Fruit fly (Drosophila melanogaster) whole organism, embryonic: ENCODE measurements around the gene Bacc.

ENCODE experiments used
- Atf6 ChIP-seq: fragments of 200-800 bp; sonication (Bioruptor generic); IDR thresholded peaks from 2 replicates; pipeline ENCODE4 v1.3.6; 2022; ENCODE audit warnings: missing biosample characterization, missing genetic modification characterization
- B-H1 ChIP-seq: fragments of 200-800 bp; sonication (Bioruptor generic); IDR thresholded peaks from 3 replicates; pipeline ENCODE4 v1.3.6; 2022; ENCODE audit warnings: missing biosample characterization, missing genetic modification characterization
- CG10267 ChIP-seq: fragments of 200-800 bp; sonication (Bioruptor generic); optimal IDR thresholded peaks from 2 replicates; lab custom pipeline; 2018; ENCODE audit warnings: missing biosample characterization, mild to moderate bottlenecking, missing genetic modification characterization, moderate library complexity
- CG12219 ChIP-seq: fragments of 200-800 bp; sonication (Bioruptor generic); optimal IDR thresholded peaks from 3 replicates; lab custom pipeline; 2018; ENCODE audit warnings: missing biosample characterization, mild to moderate bottlenecking, missing genetic modification characterization
- CG12942 ChIP-seq: fragments of 200-800 bp; sonication (Bioruptor generic); optimal IDR thresholded peaks from 3 replicates; lab custom pipeline; 2016; ENCODE audit warnings: missing biosample characterization, missing genetic modification characterization
- CG13424 ChIP-seq: fragments of 200-800 bp; sonication (Bioruptor generic); optimal IDR thresholded peaks from 2 replicates; lab custom pipeline; 2019; ENCODE audit warnings: missing biosample characterization, mild to moderate bottlenecking, missing genetic modification characterization, moderate library complexity
- CG13624 ChIP-seq: fragments of 200-800 bp; sonication (Bioruptor generic); optimal IDR thresholded peaks from 2 replicates; lab custom pipeline; 2016; ENCODE audit warnings: missing biosample characterization, missing genetic modification characterization
- CG13894 ChIP-seq: fragments of 200-800 bp; sonication (Bioruptor generic); optimal IDR thresholded peaks from 3 replicates; lab custom pipeline; 2018; ENCODE audit warnings: missing biosample characterization, mild to moderate bottlenecking, missing genetic modification characterization, moderate library complexity
- CG15514 ChIP-seq: fragments of 200-800 bp; sonication (Bioruptor generic); optimal IDR thresholded peaks from 3 replicates; lab custom pipeline; 2017; ENCODE audit warnings: missing biosample characterization, missing genetic modification characterization, mild to moderate bottlenecking, moderate library complexity, missing genetic modification reagents
- CG1792 ChIP-seq: fragments of 200-800 bp; sonication (Bioruptor generic); optimal IDR thresholded peaks from 2 replicates; lab custom pipeline; 2016; ENCODE audit warnings: missing biosample characterization, missing genetic modification characterization
- CG18476 ChIP-seq: fragments of 200-800 bp; sonication (Bioruptor generic); optimal IDR thresholded peaks from 2 replicates; lab custom pipeline; 2016; ENCODE audit warnings: missing biosample characterization, mild to moderate bottlenecking, missing genetic modification characterization
- CG2199 ChIP-seq: fragments of 200-800 bp; sonication (Bioruptor generic); IDR thresholded peaks from 3 replicates; pipeline ENCODE4 v1.3.6; 2022; ENCODE audit warnings: missing biosample characterization, missing genetic modification characterization
- CG30403 ChIP-seq: fragments of 200-800 bp; sonication (Bioruptor generic); optimal IDR thresholded peaks from 3 replicates; lab custom pipeline; 2016; ENCODE audit warnings: missing biosample characterization, missing genetic modification characterization
- CG32767 ChIP-seq: fragments of 200-800 bp; sonication (Bioruptor generic); IDR thresholded peaks from 2 replicates; pipeline ENCODE4 v1.3.6; 2022; ENCODE audit warnings: missing biosample characterization, missing genetic modification characterization
- CG4707 ChIP-seq: fragments of 200-800 bp; sonication (Bioruptor generic); optimal IDR thresholded peaks from 2 replicates; lab custom pipeline; 2018; ENCODE audit warnings: missing biosample characterization, mild to moderate bottlenecking, missing genetic modification characterization, moderate library complexity
- CG6689 ChIP-seq: fragments of 200-800 bp; sonication (Bioruptor generic); IDR thresholded peaks from 2 replicates; pipeline ENCODE4 v1.3.6; 2022; ENCODE audit warnings: missing biosample characterization, missing genetic modification characterization
- CG6791 ChIP-seq: fragments of 200-800 bp; sonication (Bioruptor generic); IDR thresholded peaks from 3 replicates; pipeline ENCODE4 v1.3.6; 2022; ENCODE audit warnings: missing biosample characterization, missing genetic modification characterization; ENCODE audit not compliant: partially characterized antibody
- CG8944 ChIP-seq: fragments of 200-800 bp; sonication (Bioruptor generic); optimal IDR thresholded peaks from 3 replicates; lab custom pipeline; 2016; ENCODE audit warnings: missing biosample characterization, missing genetic modification characterization
- CG9876 ChIP-seq: fragments of 200-800 bp; sonication (Bioruptor generic); optimal IDR thresholded peaks from 2 replicates; lab custom pipeline; 2016; ENCODE audit warnings: missing biosample characterization, missing genetic modification characterization
- CrebB ChIP-seq: fragments of 200-800 bp; sonication (Bioruptor generic); optimal IDR thresholded peaks from 3 replicates; lab custom pipeline; 2018; ENCODE audit warnings: missing biosample characterization, mild to moderate bottlenecking, missing genetic modification characterization
- D19A ChIP-seq: fragments of 200-800 bp; optimal IDR thresholded peaks from 3 replicates; lab custom pipeline; 2019; ENCODE audit warnings: missing biosample characterization, mild to moderate bottlenecking, missing genetic modification characterization, moderate library complexity
- D19B ChIP-seq: fragments of 200-800 bp; sonication (Bioruptor generic); optimal IDR thresholded peaks from 2 replicates; lab custom pipeline; 2017; ENCODE audit warnings: missing biosample characterization, mild to moderate bottlenecking, missing genetic modification characterization
- Dll ChIP-seq: fragments of 200-800 bp; sonication (Bioruptor generic); IDR thresholded peaks from 4 replicates; pipeline ENCODE4 v1.3.6; 2022; ENCODE audit warnings: missing biosample characterization, missing genetic modification characterization; ENCODE audit not compliant: partially characterized antibody
- E2f2 ChIP-seq: fragments of 200-800 bp; sonication (Bioruptor generic); IDR thresholded peaks from 2 replicates; pipeline ENCODE4 v1.3.6; 2022; ENCODE audit warnings: missing biosample characterization, missing genetic modification characterization
- Ets65A ChIP-seq: fragments of 200-800 bp; sonication (Bioruptor generic); peaks from one replicate; lab custom pipeline; 2016; ENCODE audit warnings: missing biosample characterization, missing genetic modification characterization
- HLH3B ChIP-seq: fragments of 200-800 bp; sonication (Bioruptor generic); IDR thresholded peaks from 2 replicates; pipeline ENCODE4 v1.3.6; 2022; ENCODE audit warnings: missing biosample characterization, missing genetic modification characterization
- Hand ChIP-seq: fragments of 200-800 bp; sonication (Bioruptor generic); optimal IDR thresholded peaks from 2 replicates; lab custom pipeline; 2017; ENCODE audit warnings: mild to moderate bottlenecking, missing biosample characterization, missing genetic modification reagents, missing genetic modification characterization
- Lpt ChIP-seq: fragments of >200 bp; optimal IDR thresholded peaks from 2 replicates; lab custom pipeline; 2018; ENCODE audit warnings: missing biosample characterization, missing genetic modification characterization
- Ravus ChIP-seq: fragments of 200-800 bp; sonication (Bioruptor generic); IDR thresholded peaks from 2 replicates; pipeline ENCODE4 v1.3.6; 2022; ENCODE audit warnings: missing biosample characterization, missing genetic modification characterization
- Rfx ChIP-seq: fragments of 200-800 bp; sonication (Bioruptor generic); IDR thresholded peaks from 2 replicates; pipeline ENCODE4 v1.3.6; 2022; ENCODE audit warnings: missing biosample characterization, missing genetic modification characterization
- Sox100B ChIP-seq: fragments of 200-800 bp; sonication (Bioruptor generic); optimal IDR thresholded peaks from 3 replicates; lab custom pipeline; 2018; ENCODE audit warnings: missing biosample characterization, mild to moderate bottlenecking, missing genetic modification characterization
- Taf1 ChIP-seq: fragments of 200-800 bp; sonication (Bioruptor generic); IDR thresholded peaks from 2 replicates; pipeline ENCODE4 v1.3.6; 2022; ENCODE audit warnings: missing biosample characterization, missing genetic modification characterization
- abd-A ChIP-seq: fragments of 200-800 bp; sonication (Bioruptor generic); optimal IDR thresholded peaks from 3 replicates; lab custom pipeline; 2019; ENCODE audit warnings: missing biosample characterization, mild to moderate bottlenecking, missing genetic modification characterization, moderate library complexity
- chinmo ChIP-seq: fragments of 200-800 bp; sonication (Bioruptor generic); IDR thresholded peaks from 4 replicates; pipeline ENCODE4 v1.3.6; 2022; ENCODE audit warnings: missing biosample characterization, missing genetic modification characterization; ENCODE audit not compliant: partially characterized antibody
- corto ChIP-seq: fragments of 200-800 bp; sonication (Bioruptor generic); optimal IDR thresholded peaks from 2 replicates; lab custom pipeline; 2016; ENCODE audit warnings: missing biosample characterization, mild to moderate bottlenecking, missing genetic modification characterization, moderate library complexity
- dm ChIP-seq: fragments of 200-800 bp; sonication (Bioruptor generic); optimal IDR thresholded peaks from 3 replicates; lab custom pipeline; 2016; ENCODE audit warnings: missing biosample characterization, missing genetic modification characterization
- gem ChIP-seq: fragments of 200-800 bp; sonication (Bioruptor generic); optimal IDR thresholded peaks from 2 replicates; lab custom pipeline; 2019; ENCODE audit warnings: missing biosample characterization, mild to moderate bottlenecking, missing genetic modification characterization, moderate library complexity
- gsb-n ChIP-seq: fragments of 200-800 bp; sonication (Bioruptor generic); optimal IDR thresholded peaks from 3 replicates; lab custom pipeline; 2018; ENCODE audit warnings: missing biosample characterization, mild to moderate bottlenecking, missing genetic modification characterization
- maf-S ChIP-seq: fragments of 200-800 bp; sonication (Bioruptor generic); optimal IDR thresholded peaks from 2 replicates; lab custom pipeline; 2016; ENCODE audit warnings: missing biosample characterization, missing genetic modification characterization
- mld ChIP-seq: fragments of 200-800 bp; sonication (Bioruptor generic); IDR thresholded peaks from 3 replicates; pipeline ENCODE4 v1.3.6; 2022; ENCODE audit warnings: missing biosample characterization, missing genetic modification characterization; ENCODE audit not compliant: partially characterized antibody
- nerfin-1 ChIP-seq: fragments of 200-800 bp; sonication (Bioruptor generic); optimal IDR thresholded peaks from 3 replicates; lab custom pipeline; 2019; ENCODE audit warnings: missing biosample characterization, mild to moderate bottlenecking, missing genetic modification characterization, moderate library complexity
- odd ChIP-seq: fragments of 200-800 bp; sonication (Bioruptor generic); optimal IDR thresholded peaks from 2 replicates; lab custom pipeline; 2017; ENCODE audit warnings: missing biosample characterization, mild to moderate bottlenecking, missing genetic modification characterization
- onecut ChIP-seq: fragments of 200-800 bp; sonication (Bioruptor generic); IDR thresholded peaks from 2 replicates; pipeline ENCODE4 v1.3.6; 2022; ENCODE audit warnings: missing biosample characterization, missing genetic modification characterization
- pan ChIP-seq, 4 experiments: fragments of >200 bp in 3 of 4; fragments of 200-800 bp in 1 of 4; sonication (Bioruptor generic) in 1 of 4; optimal IDR thresholded peaks in 3 of 4; IDR thresholded peaks in 1 of 4; 2 replicates each; pipeline versions ENCODE4 v1.3.6 to Lab custom; 2017 to 2022; ENCODE audit warnings: missing biosample characterization in 2 of 4, missing genetic modification characterization in 2 of 4, mixed read lengths in 1 of 4
- prd ChIP-seq, 3 experiments: fragments of >200 bp in 2 of 3; fragments of 200-800 bp in 1 of 3; sonication (Bioruptor generic) in 1 of 3; optimal IDR thresholded peaks in 2 of 3; IDR thresholded peaks in 1 of 3; 2 replicates in 2 of 3; 3 replicates in 1 of 3; pipeline versions ENCODE4 v1.3.6 to Lab custom; 2017 to 2022; ENCODE audit warnings: missing biosample characterization in 1 of 3, missing genetic modification characterization in 1 of 3
- sens ChIP-seq: fragments of 200-800 bp; sonication (Bioruptor generic); peaks from one replicate; lab custom pipeline; 2016; ENCODE audit warnings: missing biosample characterization, missing genetic modification characterization
- stc ChIP-seq: fragments of 200-800 bp; sonication (Bioruptor generic); IDR thresholded peaks from 2 replicates; pipeline ENCODE4 v1.3.6; 2022; ENCODE audit warnings: missing biosample characterization, missing genetic modification characterization
- tin ChIP-seq: fragments of 200-800 bp; sonication (Bioruptor generic); optimal IDR thresholded peaks from 3 replicates; lab custom pipeline; 2016; ENCODE audit warnings: missing biosample characterization, missing genetic modification characterization
- vvl ChIP-seq: fragments of 200-800 bp; sonication (Bioruptor generic); IDR thresholded peaks from 2 replicates; pipeline ENCODE4 v1.3.6; 2022; ENCODE audit warnings: missing biosample characterization, missing genetic modification characterization

Gene Bacc

DNA sequence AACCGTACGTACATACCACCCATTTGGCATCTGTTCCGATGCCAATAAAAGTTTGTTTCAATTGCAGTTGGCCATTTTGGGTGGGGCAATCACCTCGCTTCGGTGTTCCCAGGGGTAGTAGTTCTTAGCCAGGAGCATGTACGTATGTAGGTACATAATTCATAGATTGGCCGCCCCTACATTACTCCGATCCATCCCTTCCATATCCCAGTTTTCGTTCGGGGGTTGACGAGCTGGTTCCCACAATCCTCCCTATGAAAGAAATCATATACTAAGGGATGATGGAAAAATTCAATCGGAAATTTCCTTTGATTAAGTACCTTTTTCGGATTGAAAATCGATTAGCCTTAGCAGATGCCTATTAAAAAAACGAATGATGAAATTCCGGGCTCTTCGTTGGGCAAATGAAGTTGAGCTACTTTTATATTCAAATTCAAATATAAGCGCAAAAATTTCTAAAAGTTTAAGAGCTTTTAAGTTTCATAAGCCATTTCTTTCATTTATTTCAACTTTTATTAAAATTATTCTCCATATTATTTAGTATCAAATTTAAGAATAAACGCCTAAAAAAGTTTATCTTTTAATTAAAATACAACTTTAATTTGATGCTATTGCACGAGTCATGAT lies 5.8 kb downstream of the Bacc start (continued):
- no peak for TF ChIP-seq CG13424 (tag; lab: Kevin White, UChicago)
- no peak for TF ChIP-seq mld (GFP tag; lab: Robert Waterston, UW)
- no peak for TF ChIP-seq D19B (GFP tag; lab: Kevin White, UChicago)
- no peak for TF ChIP-seq D19A (tag; lab: Kevin White, UChicago)
- no peak for TF ChIP-seq CG9876
- 0 out of 3 replicates have a peak, but pooled peaks have one; percentile 5 for TF ChIP-seq CG6791 (GFP tag; lab: Robert Waterston, UW)
- peak; percentile 40 for TF ChIP-seq sens (GFP tag; lab: Kevin White, UChicago)
- no peak for TF ChIP-seq Hand
- no peak for TF ChIP-seq prd (optimal IDR thresholded peaks at IDR 0.05; lab: Kevin White, UChicago)
- TF ChIP-seq prd (GFP tag; IDR thresholded peaks at IDR 0.05; lab: Robert Waterston, UW): no peak
- TF ChIP-seq B-H1 (GFP tag; lab: Robert Waterston, UW): no peak
- no peak for TF ChIP-seq CG4707
- peak; percentile 8 for TF ChIP-seq nerfin-1 (tag; lab: Kevin White, UChicago)
- no peak for TF ChIP-seq Taf1
- no peak for TF ChIP-seq Lpt (GFP tag; lab: Kevin White, UChicago)
- TF ChIP-seq CG13894 (tag; lab: Kevin White, UChicago): peak; percentile 70
- TF ChIP-seq CrebB (tag; lab: Kevin White, UChicago): no peak
- no peak for TF ChIP-seq pan (optimal IDR thresholded peaks at IDR 0.05; lab: Kevin White, UChicago)
- TF ChIP-seq pan (GFP tag; optimal IDR thresholded peaks at IDR 0.05 in 1 of 2, IDR thresholded peaks at IDR 0.05 in 1 of 2): no peak
- TF ChIP-seq Sox100B (GFP tag; lab: Kevin White, UChicago): no peak
- TF ChIP-seq odd (GFP tag; lab: Kevin White, UChicago): no peak
- TF ChIP-seq CG15514 (GFP tag; lab: Kevin White, UChicago): peak; percentile 37
- TF ChIP-seq gsb-n (tag; lab: Kevin White, UChicago): no peak
- TF ChIP-seq maf-S (GFP tag; lab: Kevin White, UChicago): no peak
- TF ChIP-seq tin (GFP tag; lab: Kevin White, UChicago): no peak
- no peak for TF ChIP-seq dm
- TF ChIP-seq onecut (GFP tag; lab: Robert Waterston, UW): 0 out of 2 replicates have a peak, but pooled peaks have one; percentile 32
- TF ChIP-seq CG32767 (GFP tag; lab: Robert Waterston, UW): no peak
- TF ChIP-seq stc (GFP tag; lab: Robert Waterston, UW): no peak
- TF ChIP-seq CG12219: no peak
- TF ChIP-seq Ets65A (GFP tag; lab: Kevin White, UChicago): peak; percentile 86
- TF ChIP-seq Rfx (GFP tag; lab: Robert Waterston, UW): 0 out of 2 replicates have a peak, but pooled peaks have one; percentile 29
- TF ChIP-seq Ravus (GFP tag; lab: Robert Waterston, UW): no peak
- no peak for TF ChIP-seq CG1792 (GFP tag; lab: Kevin White, UChicago)
- TF ChIP-seq CG18476 (GFP tag; lab: Kevin White, UChicago): no peak
- 0 out of 3 replicates have a peak, but pooled peaks have one; percentile 9 for TF ChIP-seq CG2199
- no peak for TF ChIP-seq CG30403 (GFP tag; lab: Kevin White, UChicago)
- TF ChIP-seq CG13624 (GFP tag; lab: Kevin White, UChicago): no peak
- TF ChIP-seq corto: peak; percentile 9
- TF ChIP-seq HLH3B: no peak
- TF ChIP-seq abd-A: peak; percentile 27
- TF ChIP-seq CG8944 (GFP tag; lab: Kevin White, UChicago): no peak
- no peak for TF ChIP-seq gem (tag; lab: Kevin White, UChicago)
- no peak for TF ChIP-seq CG12942
- peak; percentile 28; the same call in 1 of the 2 replicates for TF ChIP-seq Atf6 (GFP tag; lab: Robert Waterston, UW)
- TF ChIP-seq CG10267: no peak
- TF ChIP-seq E2f2 (GFP tag; lab: Robert Waterston, UW): peak; percentile 75
- TF ChIP-seq vvl (GFP tag; lab: Robert Waterston, UW): peak; percentile 14; the same call in 1 of the 2 replicates
- TF ChIP-seq chinmo (GFP tag; lab: Robert Waterston, UW): 0 out of 4 replicates have a peak, but pooled peaks have one; percentile 9
- no peak for TF ChIP-seq Dll (GFP tag; lab: Robert Waterston, UW)
- no peak for TF ChIP-seq CG6689 (GFP tag; lab: Robert Waterston, UW)
